Worm (Caenorhabditis elegans): ENCODE measurements around the gene cogc-8.

The cogc-8 gene

ce11 chrIV:261607-262006, 21.4 kb downstream of the cogc-8 start, which contains the start of gene pqbp-1.1 (continued):
- no peak for TF ChIP-seq lir-3 (tag; optimal IDR thresholded peaks at IDR 0.05; ENCODE audit: poor library complexity)
- TF ChIP-seq tlp-1 (tag; optimal IDR thresholded peaks at IDR 0.05): no peak
- peak; percentile 58 for TF ChIP-seq isw-1 (GFP tag; IDR thresholded peaks at IDR 0.05)
- no peak for TF ChIP-seq mab-9 (GFP tag; IDR thresholded peaks at IDR 0.05)
- peak; percentile 55 for TF ChIP-seq swsn-7 (tag; optimal IDR thresholded peaks at IDR 0.05)
- peak; percentile 42 for TF ChIP-seq fkh-10 (GFP tag; optimal IDR thresholded peaks at IDR 0.05)
- TF ChIP-seq grh-1 (GFP tag; IDR thresholded peaks at IDR 0.05): no peak
- TF ChIP-seq efl-3 (GFP tag; optimal IDR thresholded peaks at IDR 0.05): no peak
- TF ChIP-seq skn-1 (tag; optimal IDR thresholded peaks at IDR 0.05): peak; percentile 41
- TF ChIP-seq nhr-71 (tag; optimal IDR thresholded peaks at IDR 0.05): peak; percentile 75
- no peak for TF ChIP-seq egl-13 (tag; optimal IDR thresholded peaks at IDR 0.05)
- peak; percentile 4 for TF ChIP-seq F16B12.6 (tag; optimal IDR thresholded peaks at IDR 0.05)
- TF ChIP-seq lin-15B (tag; optimal IDR thresholded peaks at IDR 0.05): no peak
- peak; percentile 18 for TF ChIP-seq ces-1 (GFP tag; optimal IDR thresholded peaks at IDR 0.05)
- TF ChIP-seq aha-1 (tag; optimal IDR thresholded peaks at IDR 0.05): no peak
- no peak for TF ChIP-seq Y116A8C.19 (tag; optimal IDR thresholded peaks at IDR 0.05; ENCODE audit: borderline replicate concordance)
- TF ChIP-seq nhr-12 (tag; optimal IDR thresholded peaks at IDR 0.05): no peak
- no peak for TF ChIP-seq egl-27 (tag; optimal IDR thresholded peaks at IDR 0.05)
- TF ChIP-seq nhr-47 (tag; optimal IDR thresholded peaks at IDR 0.05): peak; percentile 77
- no peak for TF ChIP-seq pag-3 (tag; optimal IDR thresholded peaks at IDR 0.05; ENCODE audit: borderline replicate concordance, insufficient read depth)
- peak; percentile 69 to 94 for TF ChIP-seq efl-1 (optimal IDR thresholded peaks at IDR 0.05)
- peak; percentile 95 to 99 for TF ChIP-seq efl-1 (GFP tag; optimal IDR thresholded peaks at IDR 0.05 in 1 of 2)
- peak; percentile 58 for TF ChIP-seq aly-2 (tag; optimal IDR thresholded peaks at IDR 0.05)
- peak; percentile 59 for TF ChIP-seq nhr-90 (tag; optimal IDR thresholded peaks at IDR 0.05; ENCODE audit: poor library complexity)
- TF ChIP-seq nhr-85 (tag): peak; percentile 50
- TF ChIP-seq nhr-11 (tag; optimal IDR thresholded peaks at IDR 0.05): no peak
- TF ChIP-seq ets-5 (GFP tag; IDR thresholded peaks at IDR 0.05): no peak
- no peak for TF ChIP-seq snpc-4 (tag; optimal IDR thresholded peaks at IDR 0.05)
- peak; percentile 39 for TF ChIP-seq C04F5.9 (tag; optimal IDR thresholded peaks at IDR 0.05)
- TF ChIP-seq nhr-77 (tag; optimal IDR thresholded peaks at IDR 0.05): no peak
- no peak for TF ChIP-seq zip-4 (GFP tag; optimal IDR thresholded peaks at IDR 0.05)
- peak; percentile 51 for TF ChIP-seq fkh-8 (tag; optimal IDR thresholded peaks at IDR 0.05)
- no peak for TF ChIP-seq vab-15 (tag; optimal IDR thresholded peaks at IDR 0.05)
- TF ChIP-seq ama-1 (optimal IDR thresholded peaks at IDR 0.05): no peak
- no peak for TF ChIP-seq zag-1 (tag; optimal IDR thresholded peaks at IDR 0.05)
- TF ChIP-seq jun-1 (tag; optimal IDR thresholded peaks at IDR 0.05): peak; percentile 3
- no peak for TF ChIP-seq ztf-4 (tag; optimal IDR thresholded peaks at IDR 0.05)
- TF ChIP-seq ceh-63 (GFP tag; optimal IDR thresholded peaks at IDR 0.05): no peak
- no peak for TF ChIP-seq nhr-28 (tag; optimal IDR thresholded peaks at IDR 0.05)
- TF ChIP-seq nhr-20 (tag; optimal IDR thresholded peaks at IDR 0.05): peak; percentile 58
- TF ChIP-seq unc-30 (tag; optimal IDR thresholded peaks at IDR 0.05): no peak
- TF ChIP-seq pax-3 (tag; optimal IDR thresholded peaks at IDR 0.05): no peak
- TF ChIP-seq snu-23 (GFP tag; optimal IDR thresholded peaks at IDR 0.05): peak; percentile 67
- peak; percentile 42 for TF ChIP-seq fos-1 (tag; optimal IDR thresholded peaks at IDR 0.05)
- TF ChIP-seq alr-1 (tag; optimal IDR thresholded peaks at IDR 0.05; ENCODE audit: borderline replicate concordance): no peak
- peak; percentile 43 for TF ChIP-seq unc-86 (tag; optimal IDR thresholded peaks at IDR 0.05)
- no peak for TF ChIP-seq ceh-90 (tag; optimal IDR thresholded peaks at IDR 0.05)
- no peak for TF ChIP-seq mdl-1 (tag; optimal IDR thresholded peaks at IDR 0.05)
- TF ChIP-seq nhr-237 (tag; optimal IDR thresholded peaks at IDR 0.05): peak; percentile 23
- no peak for TF ChIP-seq elt-2 (tag; optimal IDR thresholded peaks at IDR 0.05)
- peak; percentile 55 for TF ChIP-seq blmp-1 (tag; optimal IDR thresholded peaks at IDR 0.05)
- no peak for TF ChIP-seq pqm-1 (tag; optimal IDR thresholded peaks at IDR 0.05)
- peak; percentile 18 for TF ChIP-seq rnt-1 (tag; optimal IDR thresholded peaks at IDR 0.05)
- TF ChIP-seq hlh-17 (GFP tag; optimal IDR thresholded peaks at IDR 0.05; ENCODE audit: borderline replicate concordance): no peak
